Fruit fly (Drosophila melanogaster): ENCODE results near the gene aln.

aln gene

DNA sequence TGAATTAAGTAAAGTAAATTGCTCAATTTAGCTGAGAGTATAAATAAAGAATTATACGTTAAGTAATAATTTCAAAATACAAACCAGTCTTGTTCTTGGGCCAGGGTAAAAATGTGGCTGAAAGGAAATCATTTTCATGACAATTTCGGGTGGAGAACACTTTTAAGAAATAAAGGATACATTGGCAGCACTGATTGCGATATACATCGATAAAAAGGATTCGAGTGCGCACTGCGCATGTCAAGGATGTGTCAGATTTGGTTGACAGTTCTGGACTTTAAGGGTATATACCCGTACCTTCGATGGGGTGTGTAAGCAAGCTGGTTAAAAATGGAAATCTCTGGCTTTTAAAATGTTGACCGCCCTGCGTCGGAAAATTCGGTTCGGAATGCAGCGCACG lies at the start of gene aln:
Gene aln, plus strand, starts transcription at position 275 of the 400 bp plus-strand sequence.
- no peak for TF ChIP-seq CG17801 (GFP tag; optimal IDR thresholded peaks at IDR 0.05; ENCODE audit: partially characterized antibody)

- TF ChIP-seq CG17801 (GFP tag; optimal IDR thresholded peaks at IDR 0.05; ENCODE audit: partially characterized antibody): no peak
Observed at dm6 chr3L:952152-952551, 41.6 kb upstream of the aln start.

- TF ChIP-seq CG17801 (GFP tag; optimal IDR thresholded peaks at IDR 0.05; ENCODE audit: partially characterized antibody): no peak
Observed at dm6 chr3L:956862-957261, 36.9 kb upstream of the aln start.

- TF ChIP-seq CG17801 (GFP tag; optimal IDR thresholded peaks at IDR 0.05; ENCODE audit: partially characterized antibody): no peak
Observed at dm6 chr3L:958605-959004, 35.2 kb upstream of the aln start.

DNA sequence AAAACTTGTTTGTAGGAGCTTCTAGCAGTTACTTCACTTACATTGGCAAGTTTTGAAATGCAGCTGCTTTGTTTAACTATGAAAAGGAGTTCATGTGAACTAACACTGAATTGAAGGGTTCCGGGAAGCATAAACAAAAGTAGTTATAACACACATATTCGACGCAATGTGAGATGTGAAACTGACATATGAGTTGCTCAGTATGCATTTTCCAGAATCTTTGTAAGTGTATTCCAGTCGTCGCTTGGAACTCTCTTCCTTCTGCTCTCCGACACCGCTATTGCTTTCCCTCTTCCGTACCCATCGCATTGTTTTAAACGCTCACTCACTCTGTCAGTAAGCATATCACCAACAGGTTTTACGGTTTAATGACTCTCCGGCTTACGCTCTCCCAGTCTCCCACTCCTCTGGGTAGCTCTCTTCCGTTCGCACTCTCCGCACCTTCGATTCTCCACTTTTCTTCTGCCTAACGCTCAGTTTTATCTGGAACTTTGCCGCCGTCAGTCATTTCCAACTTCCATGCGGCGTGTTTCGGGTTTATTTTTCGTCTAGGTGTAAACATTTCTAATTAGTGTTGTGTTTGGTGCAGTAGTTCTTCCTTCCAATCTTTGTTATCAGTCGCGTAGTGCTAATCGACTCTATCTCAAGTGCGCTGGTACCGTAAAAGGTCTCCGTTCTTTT lies 34.5 kb upstream of the aln start:
- TF ChIP-seq CG17801 (GFP tag; optimal IDR thresholded peaks at IDR 0.05; ENCODE audit: partially characterized antibody): no peak

DNA sequence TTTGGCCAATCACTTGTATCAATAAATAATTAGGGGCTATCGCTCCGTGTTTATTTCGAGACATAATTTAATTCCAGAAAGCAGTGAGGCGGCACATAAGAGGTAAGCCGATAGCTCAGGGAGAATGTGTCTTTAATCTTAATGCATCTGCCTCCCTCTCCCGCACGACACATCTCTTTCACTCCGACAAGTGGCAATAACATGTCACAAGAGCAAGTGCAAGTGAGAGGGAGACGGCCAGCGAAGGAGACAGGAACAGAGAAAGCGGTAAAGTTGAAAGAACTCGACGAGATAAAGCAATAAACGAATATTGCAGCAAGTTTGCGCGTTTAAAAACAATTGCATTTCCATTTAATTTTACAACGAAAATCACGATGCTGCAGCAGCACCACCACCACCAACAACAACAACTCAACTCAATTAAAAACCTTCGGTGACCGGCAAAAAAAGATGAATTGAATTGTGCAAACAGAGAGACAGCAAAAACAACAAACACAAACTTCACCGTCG lies 33.9 kb upstream of the aln start:
- no peak for TF ChIP-seq CG17801 (GFP tag; optimal IDR thresholded peaks at IDR 0.05; ENCODE audit: partially characterized antibody)

- TF ChIP-seq CG17801 (GFP tag; optimal IDR thresholded peaks at IDR 0.05; ENCODE audit: partially characterized antibody): peak; percentile 39
Observed at dm6 chr3L:960557-960956, 33.2 kb upstream of the aln start.

DNA sequence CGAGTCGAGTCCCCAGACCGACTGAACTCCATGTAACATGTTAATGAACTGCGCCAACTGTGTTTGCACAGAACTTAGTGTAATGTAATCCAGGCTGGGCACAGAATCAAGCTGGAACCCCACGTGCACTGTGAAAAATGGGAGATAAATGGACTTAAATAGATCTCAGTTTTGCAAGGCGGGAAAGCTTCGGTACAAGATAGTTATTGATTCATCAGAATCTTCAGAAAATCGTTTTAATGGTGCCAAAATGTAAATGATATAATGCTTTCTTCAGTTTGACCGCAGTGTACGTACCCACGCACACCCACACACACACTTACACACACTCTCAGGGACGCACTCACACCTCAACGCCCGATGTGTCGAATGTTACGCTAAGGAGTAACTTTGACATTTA lies 29.8 kb upstream of the aln start:
- TF ChIP-seq CG17801 (GFP tag; optimal IDR thresholded peaks at IDR 0.05; ENCODE audit: partially characterized antibody): no peak

DNA sequence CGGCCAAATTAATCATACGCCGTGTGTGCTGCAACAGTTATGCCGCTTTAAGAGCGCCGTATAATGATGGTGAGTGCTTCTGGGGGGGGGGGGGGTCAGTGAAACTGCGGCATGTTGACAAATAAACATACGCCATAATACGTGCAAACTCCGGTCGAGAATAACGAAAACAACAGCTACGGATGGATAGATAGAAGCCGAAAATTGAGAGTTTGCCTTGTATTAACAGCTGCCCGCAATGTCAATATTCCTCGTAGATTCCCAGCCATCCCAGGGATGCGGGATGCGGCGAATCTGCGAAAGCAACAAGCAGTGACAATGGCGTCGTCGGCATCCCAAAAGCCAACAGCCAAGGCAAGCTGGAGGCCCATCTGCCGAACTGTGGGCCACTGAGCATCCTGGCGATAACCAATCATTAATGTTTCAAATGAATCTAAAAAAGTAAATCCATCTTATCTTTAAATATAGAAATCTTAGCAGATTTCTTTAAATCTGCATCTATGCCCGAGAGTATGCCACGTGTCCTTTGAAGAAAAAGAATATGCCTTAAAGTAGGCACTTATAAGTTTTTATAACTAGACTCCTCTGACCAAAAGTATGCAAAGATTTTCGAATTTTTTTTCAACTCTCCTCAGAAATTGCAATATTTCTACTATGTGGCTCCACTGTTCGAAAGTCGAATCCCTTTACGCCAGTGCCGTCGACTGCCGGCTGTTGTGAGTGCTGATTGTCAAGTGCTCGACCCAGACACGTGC lies 25.8 kb upstream of the aln start:
- no peak for TF ChIP-seq CG17801 (GFP tag; optimal IDR thresholded peaks at IDR 0.05; ENCODE audit: partially characterized antibody)

- TF ChIP-seq CG17801 (GFP tag; optimal IDR thresholded peaks at IDR 0.05; ENCODE audit: partially characterized antibody): no peak
Observed at dm6 chr3L:995685-996084, 1.9 kb downstream of the aln start.

DNA sequence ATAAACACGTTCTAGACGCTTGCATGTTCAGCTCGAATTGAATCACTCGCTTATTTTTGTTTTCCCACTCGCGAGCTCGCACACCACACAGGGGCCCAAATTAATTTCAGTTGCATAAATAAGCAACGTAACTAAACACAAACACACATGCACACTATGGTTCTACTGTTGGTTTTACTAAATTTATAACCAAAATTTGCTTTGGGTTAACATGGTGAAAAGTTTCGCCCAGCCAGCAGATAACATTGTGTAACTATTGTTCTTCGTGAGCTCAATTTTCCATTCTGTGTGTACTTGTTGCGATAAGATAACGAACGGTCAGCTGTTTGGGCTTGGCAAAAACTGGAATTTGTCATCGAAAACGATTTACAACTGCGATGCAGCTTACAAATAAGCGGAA lies 6.2 kb downstream of the aln start:
- TF ChIP-seq CG17801 (GFP tag; optimal IDR thresholded peaks at IDR 0.05; ENCODE audit: partially characterized antibody): no peak

DNA sequence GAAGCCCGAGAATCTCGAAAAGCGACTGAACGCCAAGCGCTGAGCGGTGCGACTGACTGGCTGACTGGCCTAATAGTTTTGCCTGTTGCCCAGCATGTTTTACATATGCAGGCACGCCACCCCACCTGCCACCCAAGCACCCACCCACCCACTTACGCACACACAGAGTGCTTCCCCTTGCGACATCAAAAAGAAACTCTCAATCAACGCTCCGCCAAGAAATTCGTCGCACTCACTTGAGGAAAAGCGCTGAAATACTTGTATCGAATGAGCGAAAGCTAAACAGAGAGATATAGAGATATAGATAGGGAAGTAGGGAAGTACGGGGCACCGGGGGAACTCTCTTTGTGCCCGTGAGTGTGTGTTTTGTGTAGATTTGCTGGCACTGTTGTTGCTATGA lies 6.8 kb downstream of the aln start:
- TF ChIP-seq CG17801 (GFP tag; optimal IDR thresholded peaks at IDR 0.05; ENCODE audit: partially characterized antibody): no peak

DNA sequence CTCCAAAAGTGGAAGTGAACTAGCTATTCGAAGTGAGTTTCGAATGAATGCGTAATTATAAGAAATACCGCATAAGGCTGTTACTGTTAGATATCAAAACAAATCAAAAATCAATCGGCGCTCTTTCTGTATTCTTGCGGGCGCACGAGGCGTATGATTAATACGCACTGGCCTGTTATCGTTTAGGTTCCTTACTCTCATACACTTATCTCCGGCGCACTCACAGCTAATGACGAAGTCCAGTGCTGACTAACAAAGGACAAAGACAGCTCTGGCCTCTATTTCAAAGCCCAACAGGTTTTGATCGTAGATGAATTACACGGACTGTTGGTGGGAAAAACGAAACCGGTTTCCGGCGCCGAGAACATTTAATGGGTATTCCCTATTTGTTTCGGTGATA lies 12.1 kb downstream of the aln start:
- TF ChIP-seq CG17801 (GFP tag; optimal IDR thresholded peaks at IDR 0.05; ENCODE audit: partially characterized antibody): no peak

DNA sequence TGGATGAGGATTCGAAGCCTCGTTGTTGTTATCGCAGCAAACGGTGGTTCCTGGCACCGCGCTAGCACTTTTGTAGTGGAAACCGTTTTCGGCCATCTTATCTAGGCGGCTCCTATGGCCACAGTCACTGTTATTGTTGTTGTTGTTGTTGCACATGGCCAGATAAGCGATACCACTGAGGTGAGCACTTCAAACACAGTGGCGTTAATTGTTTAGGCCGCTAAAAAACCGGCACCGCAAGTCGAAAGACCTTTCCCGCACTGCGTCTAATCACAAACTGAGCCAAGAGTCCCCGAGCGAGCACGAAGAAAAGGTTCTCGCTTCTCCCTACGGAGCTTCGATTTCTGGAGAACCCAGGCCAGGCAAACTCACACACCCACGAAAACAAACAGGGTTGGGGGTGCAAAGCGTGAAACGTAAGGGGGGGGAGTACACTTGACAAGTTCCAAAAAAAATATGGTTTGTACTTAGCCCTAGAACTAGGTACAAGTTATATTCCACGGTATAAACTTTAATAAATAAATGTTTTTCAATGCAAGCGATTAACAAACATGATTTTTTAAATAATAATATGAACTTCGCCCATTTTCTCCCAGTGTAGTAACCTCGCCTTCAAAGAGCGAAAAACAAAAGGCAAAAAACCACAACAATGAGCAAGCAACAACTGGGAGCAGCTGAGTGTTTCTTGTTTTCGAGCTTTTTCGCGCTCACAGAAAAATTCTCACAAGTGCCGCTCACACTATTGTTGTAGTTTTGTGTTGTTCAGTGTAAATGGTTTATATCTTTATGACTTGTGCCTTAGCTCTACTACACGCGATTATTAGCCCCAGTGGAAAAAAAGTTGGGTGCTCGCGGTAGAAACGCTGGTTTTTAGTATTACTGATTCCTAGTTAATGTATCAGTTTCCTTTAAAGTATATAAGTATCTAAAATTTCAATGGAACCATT lies 14.0 kb downstream of the aln start:
- no peak for TF ChIP-seq CG17801 (GFP tag; optimal IDR thresholded peaks at IDR 0.05; ENCODE audit: partially characterized antibody)

DNA sequence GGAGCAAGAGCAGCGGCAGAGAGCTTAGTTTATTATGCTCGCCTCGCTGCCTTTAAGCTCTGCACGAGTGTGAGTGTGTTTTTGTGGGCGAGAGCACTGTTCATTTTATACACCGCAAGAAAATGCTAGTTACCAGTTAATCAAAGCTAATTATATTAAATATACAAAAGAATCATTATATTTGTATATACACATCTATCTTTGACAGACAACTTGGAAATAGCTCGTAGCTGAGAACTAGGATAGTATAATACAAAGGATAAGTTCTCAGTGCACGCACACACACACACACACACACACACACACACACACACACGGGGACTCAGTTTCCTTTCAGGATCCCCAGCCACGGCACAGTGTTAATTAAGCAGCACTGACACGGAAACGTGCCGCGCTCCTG lies 17.2 kb downstream of the aln start:
- no peak for TF ChIP-seq CG17801 (GFP tag; optimal IDR thresholded peaks at IDR 0.05; ENCODE audit: partially characterized antibody)
